Worm (Caenorhabditis elegans): ENCODE measurements around the gene C30H6.5.
A peak's percentile ranks its signal among the peaks of the same experiment; 100 is the strongest.

The C30H6.5 gene

DNA sequence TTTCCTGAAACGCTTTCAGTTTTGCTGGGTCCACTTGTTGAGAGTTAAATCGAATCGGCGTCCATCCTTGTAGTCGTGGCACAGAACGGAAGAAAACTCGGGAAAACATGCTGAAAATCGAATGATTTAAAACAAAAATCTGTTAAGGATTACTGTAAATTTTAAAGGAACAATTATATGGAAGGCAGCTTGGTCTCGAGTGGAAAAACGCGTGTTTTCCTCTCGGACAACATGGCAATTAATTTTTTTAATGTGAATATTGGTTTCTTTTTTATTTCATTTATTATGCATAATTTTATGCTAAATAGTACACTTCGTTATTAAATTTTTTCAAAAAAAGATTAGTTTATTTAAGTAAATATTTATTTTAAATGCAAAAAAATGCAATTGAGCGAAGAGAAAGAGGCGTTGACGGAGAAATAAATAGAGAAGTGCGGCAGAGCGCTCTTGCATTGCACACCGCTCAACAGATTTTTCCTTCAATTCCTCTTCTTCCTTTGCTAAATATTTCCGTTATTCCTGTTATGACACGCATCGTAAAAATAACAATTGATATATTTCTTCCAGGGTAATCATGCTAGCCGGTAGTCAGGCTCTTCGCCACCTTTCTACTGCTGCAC, 8.6 kb downstream of the C30H6.5 start, which contains the start of the genes C30H6.9 and dlat-2:
Gene C30H6.9 (minus strand): TSS at position 110 of the 620 bp plus-strand sequence.
Gene dlat-2 (plus strand): TSS at position 566 of the 620 bp plus-strand sequence.
- peak; percentile 24 for TF ChIP-seq nfya-1 (tag; optimal IDR thresholded peaks at IDR 0.05; ENCODE audit: insufficient read depth)
- no peak for TF ChIP-seq nhr-43 (tag; optimal IDR thresholded peaks at IDR 0.05; ENCODE audit: poor library complexity, severe bottlenecking)
- TF ChIP-seq egl-5 (tag; optimal IDR thresholded peaks at IDR 0.05) = no peak
- peak; percentile 71 for TF ChIP-seq lin-15B (tag; optimal IDR thresholded peaks at IDR 0.05)
- no peak for TF ChIP-seq skn-1 (tag; optimal IDR thresholded peaks at IDR 0.05)
- no peak for TF ChIP-seq zag-1 (tag; optimal IDR thresholded peaks at IDR 0.05)
- peak; percentile 94 for TF ChIP-seq pha-4 (tag; optimal IDR thresholded peaks at IDR 0.05)
- peak; percentile 24 for TF ChIP-seq hmg-11 (tag; optimal IDR thresholded peaks at IDR 0.05)
- peak; percentile 8 for TF ChIP-seq elt-2 (tag; optimal IDR thresholded peaks at IDR 0.05)
- TF ChIP-seq snpc-4 (tag; optimal IDR thresholded peaks at IDR 0.05) = peak; percentile 43
- TF ChIP-seq fkh-2 (tag; optimal IDR thresholded peaks at IDR 0.05) = no peak
- TF ChIP-seq nhr-23 (tag; optimal IDR thresholded peaks at IDR 0.05) = no peak

DNA sequence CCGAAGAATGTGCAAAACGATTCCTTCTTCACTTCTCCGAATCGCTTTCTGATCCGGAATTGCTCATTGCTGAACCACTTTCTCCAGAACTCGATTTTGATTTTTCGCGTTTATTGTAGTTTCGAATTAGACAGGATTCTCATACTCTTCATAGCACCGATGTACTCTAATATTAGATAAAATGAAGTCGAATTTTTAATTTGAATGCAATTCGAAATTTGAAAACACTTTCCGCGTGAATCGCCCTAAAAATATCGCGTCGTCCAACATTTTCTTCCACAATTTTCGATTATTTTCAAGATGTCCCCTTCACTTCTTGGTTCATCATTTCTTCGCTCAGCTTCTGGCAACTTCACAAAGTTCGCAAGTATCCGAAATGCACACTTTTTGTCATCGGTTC, 10.5 kb downstream of the C30H6.5 start, which contains the start of gene C30H6.8:
Gene C30H6.8 (plus strand): TSS at position 301 of the 400 bp plus-strand sequence.
- TF ChIP-seq fkh-10 (GFP tag; optimal IDR thresholded peaks at IDR 0.05) (no peak), jun-1 (tag; optimal IDR thresholded peaks at IDR 0.05) (no peak), nhr-11 (tag; optimal IDR thresholded peaks at IDR 0.05) (no peak), nhr-25 (tag; optimal IDR thresholded peaks at IDR 0.05) (no peak), nhr-12 (tag; optimal IDR thresholded peaks at IDR 0.05) (no peak), ztf-11 (tag; optimal IDR thresholded peaks at IDR 0.05) (no peak), nhr-23 (tag; optimal IDR thresholded peaks at IDR 0.05) (no peak), nhr-77 (tag; optimal IDR thresholded peaks at IDR 0.05) (no peak), ztf-4 (tag; optimal IDR thresholded peaks at IDR 0.05) (no peak), nhr-43 (tag; optimal IDR thresholded peaks at IDR 0.05; ENCODE audit: poor library complexity, severe bottlenecking) (no peak), zag-1 (tag; optimal IDR thresholded peaks at IDR 0.05) (no peak)

DNA sequence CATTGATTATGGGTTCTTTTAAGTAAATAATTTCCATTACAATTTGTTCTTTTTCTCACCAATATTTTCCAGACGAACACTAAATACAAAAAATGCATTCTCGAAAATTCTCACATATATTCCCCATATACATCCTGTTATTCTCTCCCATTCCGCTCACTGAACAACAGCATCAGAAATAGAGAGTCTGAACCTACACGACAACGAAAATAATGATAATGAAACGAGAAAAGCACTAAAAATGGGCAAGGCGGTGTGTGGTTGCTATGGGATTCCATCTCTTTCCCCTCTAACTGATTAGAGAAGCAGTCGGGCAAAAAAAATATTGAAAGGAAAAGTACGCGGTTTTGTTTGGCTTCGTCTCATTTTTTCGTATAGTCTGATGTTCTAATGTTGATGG, 11.5 kb downstream of the C30H6.5 start, which contains the start of gene C30H6.12:
Gene C30H6.12 (plus strand): TSS at position 301 of the 400 bp plus-strand sequence.
- no peak for TF ChIP-seq hmg-11 (tag; optimal IDR thresholded peaks at IDR 0.05)
- no peak for TF ChIP-seq egl-27 (tag; optimal IDR thresholded peaks at IDR 0.05)
- TF ChIP-seq fos-1 (tag; optimal IDR thresholded peaks at IDR 0.05) = no peak
- TF ChIP-seq nhr-25 (tag; optimal IDR thresholded peaks at IDR 0.05) = no peak
- no peak for TF ChIP-seq egl-5 (tag; optimal IDR thresholded peaks at IDR 0.05)
- no peak for TF ChIP-seq nhr-237 (tag; optimal IDR thresholded peaks at IDR 0.05)
- TF ChIP-seq nhr-28 (tag; optimal IDR thresholded peaks at IDR 0.05) = no peak
- no peak for TF ChIP-seq R02D3.7 (tag; optimal IDR thresholded peaks at IDR 0.05)
- no peak for TF ChIP-seq nhr-77 (tag; optimal IDR thresholded peaks at IDR 0.05)
- no peak for TF ChIP-seq nhr-43 (tag; optimal IDR thresholded peaks at IDR 0.05; ENCODE audit: poor library complexity, severe bottlenecking)

DNA sequence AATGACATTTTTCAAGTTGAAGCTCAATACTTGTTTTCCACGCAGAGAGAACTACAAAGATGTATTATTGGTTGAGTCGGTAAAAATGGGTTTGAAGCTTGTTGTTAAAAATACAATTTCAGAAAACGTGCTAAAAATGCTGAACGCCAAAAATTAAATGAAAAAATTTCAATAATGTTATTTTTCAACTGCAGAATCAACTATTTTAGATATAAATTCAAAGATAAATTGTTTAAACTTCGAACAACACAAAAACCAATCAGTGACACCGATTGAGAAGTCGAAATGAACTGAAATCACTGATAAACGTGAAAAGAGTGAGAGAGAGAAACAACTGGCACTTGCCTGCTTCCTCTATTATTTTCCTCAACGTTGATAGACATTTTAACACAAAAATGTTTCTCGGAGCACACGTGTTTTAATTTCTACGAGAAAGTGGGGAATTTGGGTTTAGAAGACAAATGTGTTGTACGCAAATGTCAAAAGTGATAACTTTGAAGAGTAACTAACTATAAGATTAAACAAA, 15.9 kb downstream of the C30H6.5 start, which contains the start of gene T02D1.8:
Gene T02D1.8 (minus strand): TSS at position 51 of the 526 bp plus-strand sequence.
- TF ChIP-seq ztf-11 (tag; optimal IDR thresholded peaks at IDR 0.05) = no peak
- TF ChIP-seq elt-2 (tag; optimal IDR thresholded peaks at IDR 0.05) = peak; percentile 67

DNA sequence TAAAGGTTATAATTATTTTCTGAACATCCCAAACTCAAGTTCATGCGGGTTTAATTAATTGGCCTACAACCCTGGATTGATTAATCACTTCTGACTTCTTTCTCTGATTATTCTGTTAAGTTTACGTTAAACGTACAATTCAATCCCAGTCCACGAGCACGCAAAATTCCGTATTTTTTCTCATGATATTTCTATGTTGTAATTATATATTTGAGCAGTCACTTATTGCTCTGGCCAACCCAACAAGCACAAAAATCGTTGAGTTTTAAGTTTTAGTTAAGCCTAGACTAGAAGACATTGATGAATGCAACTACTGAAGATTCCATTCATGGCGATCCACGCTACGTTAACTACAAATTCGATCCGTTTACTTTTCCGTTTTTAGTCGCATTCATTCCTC, 24.3 kb downstream of the C30H6.5 start, which contains the start of gene sru-15:
Gene sru-15 (plus strand): TSS at position 301 of the 400 bp plus-strand sequence.
- TF ChIP-seq ceh-82 (tag; optimal IDR thresholded peaks at IDR 0.05) (no peak), elt-2 (tag; optimal IDR thresholded peaks at IDR 0.05) (no peak), nhr-28 (tag; optimal IDR thresholded peaks at IDR 0.05) (no peak), daf-12 (tag; optimal IDR thresholded peaks at IDR 0.05) (no peak), ZK546.5 (tag; optimal IDR thresholded peaks at IDR 0.05) (no peak), unc-62 (GFP tag; optimal IDR thresholded peaks at IDR 0.05) (no peak), elt-3 (tag; optimal IDR thresholded peaks at IDR 0.05) (no peak), lin-15B (tag; optimal IDR thresholded peaks at IDR 0.05) (no peak), nhr-11 (tag; optimal IDR thresholded peaks at IDR 0.05) (no peak), fos-1 (tag; optimal IDR thresholded peaks at IDR 0.05) (no peak), unc-39 (tag; optimal IDR thresholded peaks at IDR 0.05) (no peak), tbx-2 (tag; optimal IDR thresholded peaks at IDR 0.05) (no peak), ceh-9 (tag; optimal IDR thresholded peaks at IDR 0.05) (no peak), R02D3.7 (tag; optimal IDR thresholded peaks at IDR 0.05) (no peak), pha-4 (tag; optimal IDR thresholded peaks at IDR 0.05) (no peak), lin-39 (tag; optimal IDR thresholded peaks at IDR 0.05) (no peak)
